Worm (Caenorhabditis elegans): ENCODE measurements around the gene pcm-1.

ce11 chrV:5986755-5987154, 23.1 kb upstream of the pcm-1 start, which contains the start of gene C10F3.7:
- TF ChIP-seq him-1 (tag; optimal IDR thresholded peaks at IDR 0.05) (no peak), W03F9.2 (tag; optimal IDR thresholded peaks at IDR 0.05) (no peak)
